Fruit fly (Drosophila melanogaster) whole organism, embryonic: ENCODE data around the gene Ubc7.

ENCODE experiments used
- Asciz ChIP-seq: fragments of 200-800 bp; sonication (Bioruptor generic); optimal IDR thresholded peaks from 2 replicates; lab custom pipeline; 2017; ENCODE audit warnings: missing biosample characterization, mild to moderate bottlenecking, missing genetic modification characterization, missing genetic modification reagents
- Atf-2 ChIP-seq: fragments of 200-800 bp; sonication (Bioruptor generic); optimal IDR thresholded peaks from 2 replicates; lab custom pipeline; 2016; ENCODE audit warnings: missing biosample characterization, missing genetic modification characterization
- CG10565 ChIP-seq: fragments of 200-800 bp; sonication (Bioruptor generic); optimal IDR thresholded peaks from 3 replicates; lab custom pipeline; 2016; ENCODE audit warnings: missing biosample characterization, mild to moderate bottlenecking, missing genetic modification characterization
- CG12219 ChIP-seq: fragments of 200-800 bp; sonication (Bioruptor generic); optimal IDR thresholded peaks from 3 replicates; lab custom pipeline; 2018; ENCODE audit warnings: missing biosample characterization, mild to moderate bottlenecking, missing genetic modification characterization
- CG16815 ChIP-seq: fragments of 200-800 bp; sonication (Bioruptor generic); optimal IDR thresholded peaks from 3 replicates; lab custom pipeline; 2017; ENCODE audit warnings: missing biosample characterization, mild to moderate bottlenecking, missing genetic modification characterization
- CG34376 ChIP-seq: fragments of 200-800 bp; sonication (Bioruptor generic); optimal IDR thresholded peaks from 2 replicates; lab custom pipeline; 2018; ENCODE audit warnings: missing biosample characterization, mild to moderate bottlenecking, missing genetic modification characterization
- CG3838 ChIP-seq: fragments of 200-800 bp; sonication (Bioruptor generic); optimal IDR thresholded peaks from 3 replicates; lab custom pipeline; 2016; ENCODE audit warnings: missing biosample characterization, missing genetic modification characterization
- CG4282 ChIP-seq: fragments of 200-800 bp; sonication (Bioruptor generic); optimal IDR thresholded peaks from 2 replicates; lab custom pipeline; 2016; ENCODE audit warnings: missing biosample characterization, missing genetic modification characterization
- CG4360 ChIP-seq: fragments of 200-800 bp; sonication (Bioruptor generic); IDR thresholded peaks from 2 replicates; pipeline ENCODE4 v1.3.6; 2022; ENCODE audit warnings: missing biosample characterization, missing genetic modification characterization
- CG5953 ChIP-seq: fragments of 200-800 bp; sonication (Bioruptor generic); IDR thresholded peaks from 2 replicates; pipeline ENCODE4 v1.3.6; 2022; ENCODE audit warnings: missing biosample characterization, missing genetic modification characterization
- CG6254 ChIP-seq: fragments of 200-800 bp; sonication (Bioruptor generic); optimal IDR thresholded peaks from 3 replicates; lab custom pipeline; 2017; ENCODE audit warnings: mild to moderate bottlenecking, missing biosample characterization, missing genetic modification reagents, missing genetic modification characterization
- CG6765 ChIP-seq: fragments of 200-800 bp; sonication (Bioruptor generic); optimal IDR thresholded peaks from 3 replicates; lab custom pipeline; 2017; ENCODE audit warnings: missing biosample characterization, mild to moderate bottlenecking, missing genetic modification characterization
- CG6854 ChIP-seq: fragments of 200-800 bp; sonication (Bioruptor generic); optimal IDR thresholded peaks from 3 replicates; lab custom pipeline; 2017; ENCODE audit warnings: missing biosample characterization, mild to moderate bottlenecking, missing genetic modification characterization
- CG7839 ChIP-seq: fragments of 200-800 bp; sonication (Bioruptor generic); optimal IDR thresholded peaks from 3 replicates; lab custom pipeline; 2018; ENCODE audit warnings: missing biosample characterization, mild to moderate bottlenecking, missing genetic modification characterization, moderate library complexity
- CG8281 ChIP-seq: fragments of 200-800 bp; sonication (Bioruptor generic); optimal IDR thresholded peaks from 2 replicates; lab custom pipeline; 2018; ENCODE audit warnings: missing biosample characterization, mild to moderate bottlenecking, missing genetic modification characterization, moderate library complexity
- Chrac-16 ChIP-seq: fragments of 200-800 bp; sonication (Bioruptor generic); optimal IDR thresholded peaks from 3 replicates; lab custom pipeline; 2016; ENCODE audit warnings: missing biosample characterization, missing genetic modification characterization
- CrebB ChIP-seq: fragments of 200-800 bp; sonication (Bioruptor generic); optimal IDR thresholded peaks from 3 replicates; lab custom pipeline; 2018; ENCODE audit warnings: missing biosample characterization, mild to moderate bottlenecking, missing genetic modification characterization
- D19A ChIP-seq: fragments of 200-800 bp; optimal IDR thresholded peaks from 3 replicates; lab custom pipeline; 2019; ENCODE audit warnings: missing biosample characterization, mild to moderate bottlenecking, missing genetic modification characterization, moderate library complexity
- Dip3 ChIP-seq: fragments of 200-800 bp; sonication (Bioruptor generic); optimal IDR thresholded peaks from 3 replicates; lab custom pipeline; 2016; ENCODE audit warnings: missing biosample characterization, missing genetic modification characterization
- Dll ChIP-seq: fragments of 200-800 bp; sonication (Bioruptor generic); IDR thresholded peaks from 4 replicates; pipeline ENCODE4 v1.3.6; 2022; ENCODE audit warnings: missing biosample characterization, missing genetic modification characterization; ENCODE audit not compliant: partially characterized antibody
- Doc3 ChIP-seq: fragments of 200-800 bp; sonication (Bioruptor generic); IDR thresholded peaks from 3 replicates; pipeline ENCODE4 v1.3.6; 2022; ENCODE audit warnings: missing biosample characterization, missing genetic modification characterization; ENCODE audit not compliant: partially characterized antibody
- Elba2 ChIP-seq: fragments of 200-800 bp; sonication (Bioruptor generic); optimal IDR thresholded peaks from 3 replicates; lab custom pipeline; 2016; ENCODE audit warnings: missing biosample characterization, missing genetic modification characterization
- Gsc ChIP-seq: fragments of 200-800 bp; sonication (Bioruptor generic); IDR thresholded peaks from 2 replicates; pipeline ENCODE4 v1.3.6; 2022; ENCODE audit warnings: missing biosample characterization, missing genetic modification characterization
- HHEX ChIP-seq: fragments of 200-800 bp; sonication (Bioruptor generic); optimal IDR thresholded peaks from 3 replicates; lab custom pipeline; 2017; ENCODE audit warnings: missing biosample characterization, mild to moderate bottlenecking, missing genetic modification characterization, missing genetic modification reagents
- HLH4C ChIP-seq: fragments of 200-800 bp; sonication (Bioruptor generic); IDR thresholded peaks from 3 replicates; pipeline ENCODE4 v1.3.6; 2022; ENCODE audit warnings: missing biosample characterization, missing genetic modification characterization; ENCODE audit not compliant: partially characterized antibody
- Lpt ChIP-seq: fragments of >200 bp; optimal IDR thresholded peaks from 2 replicates; lab custom pipeline; 2018; ENCODE audit warnings: missing biosample characterization, missing genetic modification characterization
- NC2β ChIP-seq: fragments of 200-800 bp; sonication (Bioruptor generic); optimal IDR thresholded peaks from 2 replicates; lab custom pipeline; 2016; ENCODE audit warnings: missing biosample characterization, missing genetic modification characterization
- Oaz ChIP-seq: fragments of 200-800 bp; sonication (Bioruptor generic); IDR thresholded peaks from 2 replicates; pipeline ENCODE4 v1.3.6; 2022; ENCODE audit warnings: missing biosample characterization, missing genetic modification characterization
- Pdp1 ChIP-seq, 2 experiments: fragments of 200-800 bp; sonication (Bioruptor generic); optimal IDR thresholded peaks; 3 replicates each; lab custom pipeline; 2016; ENCODE audit warnings: missing biosample characterization in 2 of 2, missing genetic modification characterization in 2 of 2, mild to moderate bottlenecking in 1 of 2, moderate library complexity in 1 of 2
- Ssrp ChIP-seq: fragments of 200-800 bp; sonication (Bioruptor generic); optimal IDR thresholded peaks from 2 replicates; lab custom pipeline; 2018; ENCODE audit warnings: missing biosample characterization, mild to moderate bottlenecking, missing genetic modification characterization, moderate library complexity
- YL-1 ChIP-seq: fragments of 200-800 bp; sonication (Bioruptor generic); optimal IDR thresholded peaks from 3 replicates; lab custom pipeline; 2017; ENCODE audit warnings: missing biosample characterization, mild to moderate bottlenecking, missing genetic modification characterization
- bab2 ChIP-seq: fragments of 200-800 bp; sonication (Bioruptor generic); optimal IDR thresholded peaks from 2 replicates; lab custom pipeline; 2016; ENCODE audit warnings: missing biosample characterization, missing genetic modification characterization
- bsh ChIP-seq, 2 experiments: fragments of 200-800 bp; sonication (Bioruptor generic); optimal IDR thresholded peaks; 2 replicates each; lab custom pipeline; 2017 to 2018; ENCODE audit warnings: mild to moderate bottlenecking in 2 of 2, missing biosample characterization in 2 of 2, missing genetic modification characterization in 2 of 2, moderate library complexity in 1 of 2
- chn ChIP-seq: fragments of 200-800 bp; sonication (Bioruptor generic); optimal IDR thresholded peaks from 2 replicates; lab custom pipeline; 2016; ENCODE audit warnings: missing biosample characterization, missing genetic modification characterization
- danr ChIP-seq: fragments of 200-800 bp; sonication (Bioruptor generic); IDR thresholded peaks from 2 replicates; pipeline ENCODE4 v1.3.6; 2022; ENCODE audit warnings: missing biosample characterization, missing genetic modification characterization
- dmrt11E ChIP-seq: fragments of 200-800 bp; sonication (Bioruptor generic); optimal IDR thresholded peaks from 3 replicates; lab custom pipeline; 2018; ENCODE audit warnings: missing biosample characterization, mild to moderate bottlenecking, missing genetic modification characterization, moderate library complexity
- gcm2 ChIP-seq: fragments of 200-800 bp; sonication (Bioruptor generic); optimal IDR thresholded peaks from 2 replicates; lab custom pipeline; 2016; ENCODE audit warnings: missing biosample characterization, missing genetic modification characterization
- jigr1 ChIP-seq: fragments of 200-800 bp; sonication (Bioruptor generic); IDR thresholded peaks from 3 replicates; pipeline ENCODE4 v1.3.6; 2022; ENCODE audit warnings: missing biosample characterization, missing genetic modification characterization
- ken ChIP-seq: fragments of 200-800 bp; sonication (Bioruptor generic); IDR thresholded peaks from 3 replicates; pipeline ENCODE4 v1.3.6; 2022; ENCODE audit warnings: missing biosample characterization, missing genetic modification characterization
- luna ChIP-seq: fragments of 200-800 bp; sonication (Bioruptor generic); optimal IDR thresholded peaks from 2 replicates; lab custom pipeline; 2016; ENCODE audit warnings: missing biosample characterization, missing genetic modification characterization
- nau ChIP-seq: fragments of 200-800 bp; sonication (Bioruptor generic); optimal IDR thresholded peaks from 3 replicates; lab custom pipeline; 2017; ENCODE audit warnings: missing biosample characterization, mild to moderate bottlenecking, missing genetic modification characterization, missing genetic modification reagents
- nom ChIP-seq: fragments of 200-800 bp; sonication (Bioruptor generic); optimal IDR thresholded peaks from 2 replicates; lab custom pipeline; 2017; ENCODE audit warnings: missing biosample characterization, missing genetic modification characterization, mild to moderate bottlenecking, moderate library complexity, missing genetic modification reagents
- pb ChIP-seq: fragments of 200-800 bp; sonication (Bioruptor generic); optimal IDR thresholded peaks from 3 replicates; lab custom pipeline; 2016; ENCODE audit warnings: missing biosample characterization, missing genetic modification characterization
- sc ChIP-seq, 3 experiments: fragments of >200 bp in 2 of 3; fragments of 200-800 bp in 1 of 3; sonication (Bioruptor generic) in 1 of 3; optimal IDR thresholded peaks; 2 replicates in 2 of 3; 3 replicates in 1 of 3; lab custom pipeline; 2017; ENCODE audit warnings: mild to moderate bottlenecking in 1 of 3, missing biosample characterization in 1 of 3, missing genetic modification characterization in 1 of 3, missing genetic modification reagents in 1 of 3
- sim ChIP-seq: fragments of 200-800 bp; sonication (Bioruptor generic); IDR thresholded peaks from 2 replicates; pipeline ENCODE4 v1.3.6; 2022; ENCODE audit warnings: missing biosample characterization, missing genetic modification characterization
- sna ChIP-seq: fragments of 200-800 bp; sonication (Bioruptor generic); IDR thresholded peaks from 2 replicates; pipeline ENCODE4 v1.3.6; 2022; ENCODE audit warnings: missing biosample characterization, missing genetic modification characterization; ENCODE audit not compliant: partially characterized antibody
- sqz ChIP-seq: fragments of 200-800 bp; sonication (Bioruptor generic); optimal IDR thresholded peaks from 3 replicates; lab custom pipeline; 2018; ENCODE audit warnings: missing biosample characterization, mild to moderate bottlenecking, missing genetic modification characterization
- tx ChIP-seq: fragments of 200-800 bp; sonication (Bioruptor generic); optimal IDR thresholded peaks from 2 replicates; lab custom pipeline; 2016; ENCODE audit warnings: missing biosample characterization, missing genetic modification characterization
- zfh1 ChIP-seq: fragments of 200-800 bp; sonication (Bioruptor generic); IDR thresholded peaks from 3 replicates; pipeline ENCODE4 v1.3.6; 2022; ENCODE audit warnings: missing biosample characterization, missing genetic modification characterization

The Ubc7 gene

dm6 chrX:16587021-16587667 lies 6.3 kb upstream of the Ubc7 start, which contains the start of gene CanA-14F (continued):
- TF ChIP-seq NC2β (GFP tag; lab: Kevin White, UChicago) (no peak), Dll (GFP tag; lab: Robert Waterston, UW) (peak; percentile 14; the same call in 1 of the 4 replicates), dmrt11E (tag; lab: Kevin White, UChicago) (no peak), bab2 (GFP tag; lab: Kevin White, UChicago) (no peak), sc (optimal IDR thresholded peaks at IDR 0.05; lab: Kevin White, UChicago) (no peak), sc (GFP tag; optimal IDR thresholded peaks at IDR 0.05; lab: Kevin White, UChicago) (no peak), CG4360 (GFP tag; lab: Robert Waterston, UW) (no peak), Dip3 (GFP tag; lab: Kevin White, UChicago) (no peak), CG34376 (GFP tag; lab: Kevin White, UChicago) (no peak), Asciz (GFP tag; lab: Kevin White, UChicago) (no peak), CG6854 (no peak), YL-1 (GFP tag; lab: Kevin White, UChicago) (no peak), CrebB (tag; lab: Kevin White, UChicago) (no peak), CG4282 (no peak), CG16815 (no peak), sqz (GFP tag; lab: Kevin White, UChicago) (no peak), danr (GFP tag; lab: Robert Waterston, UW) (no peak), sna (GFP tag; lab: Robert Waterston, UW) (peak; percentile 64), CG8281 (tag; lab: Kevin White, UChicago) (no peak), CG12219 (no peak), Ssrp (tag; lab: Kevin White, UChicago) (no peak), CG6254 (GFP tag; lab: Kevin White, UChicago) (no peak), ken (no peak), CG6765 (no peak), CG3838 (no peak), nom (GFP tag; lab: Kevin White, UChicago) (no peak), gcm2 (no peak), tx (GFP tag; lab: Kevin White, UChicago) (no peak), Gsc (GFP tag; lab: Robert Waterston, UW) (no peak), luna (GFP tag; lab: Kevin White, UChicago) (no peak), CG10565 (GFP tag; lab: Kevin White, UChicago) (no peak), jigr1 (GFP tag; lab: Robert Waterston, UW) (no peak), chn (GFP tag; lab: Kevin White, UChicago) (no peak), Oaz (GFP tag; lab: Robert Waterston, UW) (no peak), Atf-2 (no peak), sim (GFP tag; lab: Robert Waterston, UW) (no peak), D19A (no peak), pb (GFP tag; lab: Kevin White, UChicago) (no peak), zfh1 (GFP tag; lab: Robert Waterston, UW) (no peak), Chrac-16 (GFP tag; lab: Kevin White, UChicago) (no peak), Lpt (GFP tag; lab: Kevin White, UChicago) (no peak), CG5953 (GFP tag; lab: Robert Waterston, UW) (no peak), bsh (GFP tag; optimal IDR thresholded peaks at IDR 0.05; lab: Kevin White, UChicago) (no peak), HLH4C (GFP tag; lab: Robert Waterston, UW) (peak; percentile 72), HHEX (GFP tag; lab: Kevin White, UChicago) (no peak), Doc3 (GFP tag; lab: Robert Waterston, UW) (0 out of 3 replicates have a peak, but pooled peaks have one; percentile 32), CG7839 (tag; lab: Kevin White, UChicago) (no peak), Pdp1 (GFP tag; optimal IDR thresholded peaks at IDR 0.05; lab: Kevin White, UChicago) (no peak), Elba2 (GFP tag; lab: Kevin White, UChicago) (no peak), nau (GFP tag; lab: Kevin White, UChicago) (no peak)
